Fruit fly (Drosophila melanogaster) whole organism, wandering third instar larva: Measurements from ENCODE around the gene Acsx3.

Experiments
- CG32264 ChIP-seq: fragments of 200-800 bp; sonication (Bioruptor generic); optimal IDR thresholded peaks from 2 replicates; lab custom pipeline; 2016; ENCODE audit warnings: missing biosample characterization, missing genetic modification characterization
- CG9705 ChIP-seq: fragments of 200-800 bp; sonication (Bioruptor generic); optimal IDR thresholded peaks from 2 replicates; lab custom pipeline; 2018; ENCODE audit warnings: missing biosample characterization, mild to moderate bottlenecking, missing genetic modification characterization
- CrebA ChIP-seq: fragments of 200-800 bp; sonication (Bioruptor generic); optimal IDR thresholded peaks from 2 replicates; lab custom pipeline; 2016; ENCODE audit warnings: missing biosample characterization, mild to moderate bottlenecking, missing genetic modification characterization, borderline replicate concordance
- Dfd ChIP-seq: fragments of >200 bp; optimal IDR thresholded peaks from 2 replicates; lab custom pipeline; 2017; ENCODE audit warnings: missing biosample characterization, missing genetic modification characterization
- Dif ChIP-seq: fragments of 200-275, 200-300 bp; sonication (Bioruptor generic); optimal IDR thresholded peaks from 2 replicates; lab custom pipeline; 2018; ENCODE audit warnings: missing biosample characterization, missing genetic modification characterization; ENCODE audit not compliant: partially characterized antibody
- GATAd ChIP-seq: sonication (Bioruptor generic); optimal IDR thresholded peaks from 2 replicates; lab custom pipeline; 2016; ENCODE audit warnings: missing biosample characterization, missing genetic modification characterization
- HLH106 ChIP-seq: fragments of 200-800 bp; optimal IDR thresholded peaks from 3 replicates; lab custom pipeline; 2019; ENCODE audit warnings: missing biosample characterization, mild to moderate bottlenecking, missing genetic modification characterization, moderate library complexity
- Hnf4 ChIP-seq: fragments of 200-800 bp; sonication (Bioruptor generic); optimal IDR thresholded peaks from 2 replicates; lab custom pipeline; 2016; ENCODE audit warnings: missing biosample characterization, mild to moderate bottlenecking, missing genetic modification characterization
- Hr78 ChIP-seq: fragments of >200 bp; optimal IDR thresholded peaks from 2 replicates; lab custom pipeline; 2017; ENCODE audit warnings: missing biosample characterization, missing genetic modification characterization
- Hr83 ChIP-seq: fragments of 200-300 bp; sonication (Bioruptor generic); optimal IDR thresholded peaks from 2 replicates; lab custom pipeline; 2016; ENCODE audit warnings: missing biosample characterization, mild to moderate bottlenecking, missing genetic modification characterization, moderate library complexity; ENCODE audit not compliant: poor library complexity, severe bottlenecking
- Jra ChIP-seq: sonication (Bioruptor generic); optimal IDR thresholded peaks from 2 replicates; lab custom pipeline; 2016; ENCODE audit warnings: missing biosample characterization, missing genetic modification characterization
- N ChIP-seq: fragments of >200 bp; optimal IDR thresholded peaks from 2 replicates; lab custom pipeline; 2018; ENCODE audit warnings: missing biosample characterization, missing external identifiers, missing genetic modification characterization
- OdsH ChIP-seq: fragments of 200-800 bp; sonication (Bioruptor generic); optimal IDR thresholded peaks from 2 replicates; lab custom pipeline; 2016; ENCODE audit warnings: missing biosample characterization, mild to moderate bottlenecking, missing genetic modification characterization
- Rel ChIP-seq, 2 experiments: fragments of 200-800 bp; sonication (Bioruptor generic) in 1 of 2; optimal IDR thresholded peaks; 2 replicates in 1 of 2; 3 replicates in 1 of 2; lab custom pipeline; 2016 to 2019; ENCODE audit warnings: mild to moderate bottlenecking in 2 of 2, missing biosample characterization in 2 of 2, missing genetic modification characterization in 2 of 2, moderate library complexity in 1 of 2
- Sp1 ChIP-seq: fragments of 200-800 bp; sonication (Bioruptor generic); optimal IDR thresholded peaks from 3 replicates; lab custom pipeline; 2019; ENCODE audit warnings: missing biosample characterization, mild to moderate bottlenecking, missing genetic modification characterization, moderate library complexity
- Vsx2 ChIP-seq: fragments of 200-300, 225-300 bp; sonication (Bioruptor generic); optimal IDR thresholded peaks from 2 replicates; lab custom pipeline; 2018; ENCODE audit warnings: missing biosample characterization, missing genetic modification characterization; ENCODE audit not compliant: partially characterized antibody
- br ChIP-seq: fragments of 200-800 bp; sonication (Bioruptor generic); optimal IDR thresholded peaks from 2 replicates; lab custom pipeline; 2016; ENCODE audit warnings: missing biosample characterization, missing genetic modification characterization
- brk ChIP-seq: fragments of 200-800 bp; sonication (Bioruptor generic); optimal IDR thresholded peaks from 2 replicates; lab custom pipeline; 2016; ENCODE audit warnings: missing biosample characterization, mild to moderate bottlenecking, missing genetic modification characterization
- dl ChIP-seq, 2 experiments: fragments of 175-275, 200-275 bp in 1 of 2; fragments of 200-275 bp in 1 of 2; sonication (Bioruptor generic); optimal IDR thresholded peaks; lab custom pipeline; 2018; ENCODE audit warnings: mild to moderate bottlenecking in 2 of 2, missing biosample characterization in 2 of 2, missing genetic modification characterization in 2 of 2, moderate library complexity in 2 of 2; ENCODE audit not compliant: partially characterized antibody in 2 of 2, insufficient read depth in 1 of 2
- dmrt93B ChIP-seq: fragments of 200-800 bp; sonication (Bioruptor generic); optimal IDR thresholded peaks from 2 replicates; lab custom pipeline; 2018; ENCODE audit warnings: missing biosample characterization, mild to moderate bottlenecking, missing genetic modification characterization
- dsf ChIP-seq: sonication (Bioruptor generic); optimal IDR thresholded peaks from 2 replicates; lab custom pipeline; 2016; ENCODE audit warnings: missing biosample characterization, missing genetic modification characterization, borderline replicate concordance
- ey ChIP-seq: fragments of 200-800 bp; sonication (Bioruptor generic); optimal IDR thresholded peaks from 2 replicates; lab custom pipeline; 2016; ENCODE audit warnings: missing biosample characterization, missing genetic modification characterization
- fru ChIP-seq: fragments of 200-800 bp; sonication (Bioruptor generic); optimal IDR thresholded peaks from 3 replicates; lab custom pipeline; 2016; ENCODE audit warnings: missing biosample characterization, mild to moderate bottlenecking, missing genetic modification characterization
- h ChIP-seq: fragments of 200-800 bp; sonication (Bioruptor generic); optimal IDR thresholded peaks from 3 replicates; lab custom pipeline; 2016; ENCODE audit warnings: missing biosample characterization, mild to moderate bottlenecking, missing genetic modification characterization
- jim ChIP-seq: fragments of 175-275, 200-325 bp; sonication (Bioruptor generic); optimal IDR thresholded peaks from 2 replicates; lab custom pipeline; 2016; ENCODE audit warnings: missing biosample characterization, mild to moderate bottlenecking, missing genetic modification characterization
- pan ChIP-seq: fragments of >200 bp; optimal IDR thresholded peaks from 2 replicates; lab custom pipeline; 2017
- psq ChIP-seq: fragments of 200-800 bp; sonication (Bioruptor generic); optimal IDR thresholded peaks from 3 replicates; lab custom pipeline; 2017; ENCODE audit warnings: missing biosample characterization, mild to moderate bottlenecking, missing genetic modification characterization, moderate library complexity
- rgr ChIP-seq: fragments of 200-800 bp; sonication (Bioruptor generic); optimal IDR thresholded peaks from 3 replicates; lab custom pipeline; 2016; ENCODE audit warnings: missing biosample characterization, mild to moderate bottlenecking, missing genetic modification characterization
- tai ChIP-seq: sonication (Bioruptor generic); optimal IDR thresholded peaks from 2 replicates; lab custom pipeline; 2016; ENCODE audit warnings: missing biosample characterization, missing genetic modification characterization
- woc ChIP-seq: sonication (Bioruptor generic); optimal IDR thresholded peaks from 2 replicates; lab custom pipeline; 2016; ENCODE audit warnings: missing biosample characterization, mild to moderate bottlenecking, missing genetic modification characterization

Gene Acsx3

dm6 chr3R:19813217-19813616, 32.2 kb downstream of the Acsx3 start:
- TF ChIP-seq fru (GFP tag; lab: Kevin White, UChicago): no peak
- no peak for TF ChIP-seq brk (GFP tag; lab: Kevin White, UChicago)
- TF ChIP-seq Dfd: no peak
- TF ChIP-seq CG9705 (GFP tag; lab: Kevin White, UChicago): no peak
- no peak for TF ChIP-seq CrebA (GFP tag; lab: Kevin White, UChicago)
- no peak for TF ChIP-seq Vsx2 (GFP tag; lab: Kevin White, UChicago)
- no peak for TF ChIP-seq pan (lab: Kevin White, UChicago)
- no peak for TF ChIP-seq tai (GFP tag; lab: Kevin White, UChicago)
- TF ChIP-seq dsf (GFP tag; lab: Kevin White, UChicago): no peak
- no peak for TF ChIP-seq rgr (GFP tag; lab: Kevin White, UChicago)
- no peak for TF ChIP-seq OdsH
- no peak for TF ChIP-seq CG32264
- no peak for TF ChIP-seq Rel (GFP tag; optimal IDR thresholded peaks at IDR 0.05; lab: Kevin White, UChicago)
- TF ChIP-seq Rel (tag; optimal IDR thresholded peaks at IDR 0.05; lab: Kevin White, UChicago): no peak
- no peak for TF ChIP-seq dl (GFP tag; optimal IDR thresholded peaks at IDR 0.05; lab: Kevin White, UChicago; ENCODE audit: insufficient read depth in 1 of 2, partially characterized antibody in 2 of 2)

- TF ChIP-seq Hnf4 (GFP tag; lab: Kevin White, UChicago) (no peak), woc (GFP tag; lab: Kevin White, UChicago) (no peak), N (no peak), Sp1 (GFP tag; lab: Kevin White, UChicago) (no peak), Dif (no peak), dmrt93B (no peak), fru (GFP tag; lab: Kevin White, UChicago) (no peak), ey (GFP tag; lab: Kevin White, UChicago) (no peak), Dfd (no peak)
These were observed 35.7 kb downstream of the Acsx3 start for dm6 chr3R:19816758-19817157.

- no peak for TF ChIP-seq pan (lab: Kevin White, UChicago)
- no peak for TF ChIP-seq dl (GFP tag; optimal IDR thresholded peaks at IDR 0.05; lab: Kevin White, UChicago; ENCODE audit: insufficient read depth in 1 of 2, partially characterized antibody in 2 of 2)
- no peak for TF ChIP-seq ey (GFP tag; lab: Kevin White, UChicago)
- no peak for TF ChIP-seq N
- no peak for TF ChIP-seq br (GFP tag; lab: Kevin White, UChicago)
- no peak for TF ChIP-seq brk (GFP tag; lab: Kevin White, UChicago)
- no peak for TF ChIP-seq Dfd
- TF ChIP-seq woc (GFP tag; lab: Kevin White, UChicago): no peak
- TF ChIP-seq OdsH: no peak
- no peak for TF ChIP-seq jim (GFP tag; lab: Kevin White, UChicago)
- no peak for TF ChIP-seq rgr (GFP tag; lab: Kevin White, UChicago)
- no peak for TF ChIP-seq CG9705 (GFP tag; lab: Kevin White, UChicago)
- TF ChIP-seq tai (GFP tag; lab: Kevin White, UChicago): no peak
- no peak for TF ChIP-seq psq (GFP tag; lab: Kevin White, UChicago)
These were observed 39.9 kb downstream of the Acsx3 start for dm6 chr3R:19820994-19821393.

- TF ChIP-seq CG32264 (no peak), rgr (GFP tag; lab: Kevin White, UChicago) (no peak), CrebA (GFP tag; lab: Kevin White, UChicago) (no peak), Vsx2 (GFP tag; lab: Kevin White, UChicago) (no peak), Hnf4 (GFP tag; lab: Kevin White, UChicago) (no peak), Rel (GFP tag; optimal IDR thresholded peaks at IDR 0.05; lab: Kevin White, UChicago) (no peak), Rel (tag; optimal IDR thresholded peaks at IDR 0.05; lab: Kevin White, UChicago) (no peak), brk (GFP tag; lab: Kevin White, UChicago) (no peak)
These were observed 41.1 kb downstream of the Acsx3 start for dm6 chr3R:19822138-19822537.

dm6 chr3R:19824480-19824879, 43.4 kb downstream of the Acsx3 start:
- TF ChIP-seq Sp1 (GFP tag; lab: Kevin White, UChicago) (no peak), Dif (no peak), h (GFP tag; lab: Kevin White, UChicago) (no peak), tai (GFP tag; lab: Kevin White, UChicago) (no peak), OdsH (no peak), HLH106 (tag; lab: Kevin White, UChicago) (no peak)

dm6 chr3R:19826355-19826754, 45.3 kb downstream of the Acsx3 start:
- no peak for TF ChIP-seq brk (GFP tag; lab: Kevin White, UChicago)
- no peak for TF ChIP-seq Rel (GFP tag; optimal IDR thresholded peaks at IDR 0.05; lab: Kevin White, UChicago)
- no peak for TF ChIP-seq Rel (tag; optimal IDR thresholded peaks at IDR 0.05; lab: Kevin White, UChicago)
- no peak for TF ChIP-seq Hr83 (GFP tag; lab: Kevin White, UChicago)
- no peak for TF ChIP-seq dl (GFP tag; optimal IDR thresholded peaks at IDR 0.05; lab: Kevin White, UChicago; ENCODE audit: insufficient read depth in 1 of 2, partially characterized antibody in 2 of 2)
- TF ChIP-seq Sp1 (GFP tag; lab: Kevin White, UChicago): no peak
- TF ChIP-seq GATAd (GFP tag; lab: Kevin White, UChicago): no peak
- TF ChIP-seq Jra (GFP tag; lab: Kevin White, UChicago): no peak
- no peak for TF ChIP-seq Hr78 (GFP tag; lab: Kevin White, UChicago)
- no peak for TF ChIP-seq dmrt93B
- TF ChIP-seq CG9705 (GFP tag; lab: Kevin White, UChicago): no peak
